Worm (Caenorhabditis elegans) whole organism, early embryonic: Measurements from ENCODE around the gene C41H7.9.

Experiments
- B0310.2 ChIP-seq: sonication (generic microtip); optimal IDR thresholded peaks from 2 replicates; lab custom pipeline; 2016; ENCODE audit warnings: mild to moderate bottlenecking, missing genetic modification characterization, missing compliant biosample characterization
- F13C5.2 ChIP-seq: sonication (generic microtip); optimal IDR thresholded peaks from 2 replicates; lab custom pipeline; 2017; ENCODE audit warnings: mild to moderate bottlenecking, missing genetic modification characterization, inconsistent platforms, missing compliant biosample characterization
- aly-1 ChIP-seq: sonication (generic microtip); optimal IDR thresholded peaks from 2 replicates; lab custom pipeline; 2016; ENCODE audit warnings: missing genetic modification characterization, missing compliant biosample characterization
- ama-1 ChIP-seq: fragments of 150-350 bp; optimal IDR thresholded peaks from 2 replicates; lab custom pipeline; 2014
- ceh-13 ChIP-seq: fragments of 200-800 bp; sonication (Bioruptor generic); optimal IDR thresholded peaks from 2 replicates; lab custom pipeline; 2018; ENCODE audit warnings: mild to moderate bottlenecking, missing genetic modification characterization, missing compliant biosample characterization
- ceh-36 ChIP-seq: sonication (generic microtip); optimal IDR thresholded peaks from 2 replicates; lab custom pipeline; 2016; ENCODE audit warnings: missing genetic modification characterization, inconsistent platforms, missing compliant biosample characterization
- ets-7 ChIP-seq: sonication (generic microtip); optimal IDR thresholded peaks from 2 replicates; lab custom pipeline; 2016; ENCODE audit warnings: missing genotype, missing genetic modification characterization, missing compliant biosample characterization
- flt-1 ChIP-seq: fragments of 200-800 bp; sonication (Bioruptor generic); IDR thresholded peaks from 2 replicates; pipeline ENCODE4 v1.3.6; 2022; ENCODE audit warnings: missing genetic modification characterization, missing compliant biosample characterization
- hmbx-1 ChIP-seq: sonication (generic microtip); optimal IDR thresholded peaks from 2 replicates; lab custom pipeline; 2016; ENCODE audit warnings: mild to moderate bottlenecking, missing genetic modification characterization, missing compliant biosample characterization
- hmg-4 ChIP-seq: fragments of 200-800 bp; sonication (Bioruptor generic); optimal IDR thresholded peaks from 2 replicates; lab custom pipeline; 2018; ENCODE audit warnings: mild to moderate bottlenecking, missing genetic modification characterization, missing compliant biosample characterization
- hnd-1 ChIP-seq: sonication (generic microtip); optimal IDR thresholded peaks from 2 replicates; lab custom pipeline; 2016; ENCODE audit warnings: missing genetic modification characterization, missing compliant biosample characterization
- pes-1 ChIP-seq: fragments of 200-800 bp; sonication (Bioruptor generic); IDR thresholded peaks from 2 replicates; pipeline ENCODE4 v1.3.6; 2022; ENCODE audit warnings: missing genetic modification reagents, missing genetic modification characterization, missing compliant biosample characterization
- scrt-1 ChIP-seq: fragments of 200-800 bp; sonication (Bioruptor generic); IDR thresholded peaks from 2 replicates; pipeline ENCODE4 v1.3.6; 2022; ENCODE audit warnings: missing genetic modification characterization, missing compliant biosample characterization
- sea-1 ChIP-seq: fragments of 200-800 bp; sonication (Bioruptor generic); conservative IDR thresholded peaks from 2 replicates; pipeline ENCODE4 v1.3.6; 2022; ENCODE audit warnings: missing genetic modification characterization, missing compliant biosample characterization
- tbx-11 ChIP-seq: fragments of 200-800 bp; sonication (Bioruptor generic); IDR thresholded peaks from 2 replicates; pipeline ENCODE4 v1.3.6; 2022; ENCODE audit warnings: missing genetic modification characterization, missing compliant biosample characterization
- tbx-37 ChIP-seq: fragments of 200-800 bp; sonication (Bioruptor generic); conservative IDR thresholded peaks from 2 replicates; pipeline ENCODE4 v1.3.6; 2022; ENCODE audit warnings: missing genetic modification reagents, missing genetic modification characterization, missing compliant biosample characterization
- tra-4 ChIP-seq: sonication (generic microtip); optimal IDR thresholded peaks from 2 replicates; lab custom pipeline; 2017; ENCODE audit warnings: missing genetic modification characterization, missing compliant biosample characterization

The C41H7.9 gene

DNA sequence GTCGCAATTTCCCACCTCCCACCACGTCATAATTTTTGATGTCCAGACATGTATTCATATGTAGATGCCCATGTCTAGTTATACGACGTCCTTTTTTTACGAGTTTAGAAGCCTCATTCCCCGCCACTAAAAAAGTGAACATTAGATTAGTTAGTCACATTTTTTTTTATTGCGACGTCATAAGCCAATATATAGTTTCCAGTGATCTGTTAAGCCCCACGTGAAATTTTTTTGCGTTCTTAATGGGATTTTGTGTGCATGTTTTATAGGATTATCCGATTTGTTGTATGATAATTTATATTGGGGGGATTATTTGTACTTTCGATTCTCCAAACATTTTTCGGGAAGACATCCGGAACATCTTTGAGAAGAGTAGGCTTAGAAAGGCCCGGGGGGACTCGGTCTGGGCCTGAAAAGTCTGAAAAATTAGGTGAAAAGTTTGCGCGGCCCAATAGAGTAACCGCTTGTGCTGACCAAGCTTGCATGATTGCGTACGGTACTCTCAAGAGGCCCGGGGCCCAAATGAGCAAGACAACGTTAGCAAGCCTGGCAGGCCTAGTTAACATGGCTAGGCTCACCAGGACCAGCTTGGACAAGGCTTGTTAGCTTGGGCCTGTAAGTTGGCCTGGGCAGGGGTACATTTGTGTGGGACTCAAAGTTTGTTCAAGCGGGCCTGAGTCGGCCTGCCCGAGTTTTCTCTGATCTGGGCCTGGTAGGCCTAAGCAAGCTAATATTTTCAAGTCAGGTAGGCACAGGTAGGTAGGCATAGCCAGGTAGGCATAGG lies 46.6 kb downstream of the C41H7.9 start:
- no peak for TF ChIP-seq hmg-4
- TF ChIP-seq aly-1 (tag; lab: Kevin White, UChicago): no peak
- no peak for TF ChIP-seq tbx-11
- no peak for TF ChIP-seq ets-7
- no peak for TF ChIP-seq ceh-36 (tag; lab: Kevin White, UChicago)

DNA sequence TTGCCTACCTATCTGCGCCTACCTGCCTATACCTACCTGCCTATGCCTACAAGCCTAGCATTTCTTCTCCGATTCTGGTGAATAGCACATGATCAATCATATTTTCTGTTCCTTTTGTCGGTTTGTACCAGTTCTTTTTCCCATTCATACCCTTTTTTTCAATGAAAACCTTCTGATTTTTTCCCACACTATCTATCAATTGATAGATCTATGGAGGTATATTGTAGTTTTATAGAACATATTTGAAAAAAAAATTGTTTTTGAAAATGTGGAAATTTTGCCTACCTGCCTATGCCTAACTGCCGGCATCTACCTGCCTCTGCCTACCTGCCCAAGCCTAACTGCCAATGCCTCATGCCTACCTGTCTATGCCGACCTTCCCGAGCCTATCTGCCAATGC lies 48.4 kb downstream of the C41H7.9 start:
- TF ChIP-seq ets-7 (no peak), ama-1 (lab: Kevin White, UChicago) (no peak), tbx-11 (no peak), ceh-13 (GFP tag; lab: Kevin White, UChicago) (no peak), tbx-37 (no peak), scrt-1 (GFP tag; lab: Robert Waterston, UW) (no peak), hmg-4 (no peak)

ce11 chrII:2962531-2963164 lies 49.4 kb downstream of the C41H7.9 start:
- no peak for TF ChIP-seq B0310.2 (tag; lab: Kevin White, UChicago)
- TF ChIP-seq ama-1 (lab: Kevin White, UChicago): no peak
- no peak for TF ChIP-seq hmbx-1
- TF ChIP-seq flt-1 (GFP tag; lab: Robert Waterston, UW): no peak
- no peak for TF ChIP-seq ets-7
- no peak for TF ChIP-seq tra-4 (tag; lab: Kevin White, UChicago)
- no peak for TF ChIP-seq ceh-13 (GFP tag; lab: Kevin White, UChicago)
- no peak for TF ChIP-seq hnd-1 (tag; lab: Kevin White, UChicago)
- TF ChIP-seq hmg-4: no peak
- TF ChIP-seq tbx-11: no peak
- TF ChIP-seq F13C5.2 (tag; lab: Kevin White, UChicago): no peak
- no peak for TF ChIP-seq aly-1 (tag; lab: Kevin White, UChicago)
- no peak for TF ChIP-seq ceh-36 (tag; lab: Kevin White, UChicago)
- no peak for TF ChIP-seq pes-1
- TF ChIP-seq scrt-1 (GFP tag; lab: Robert Waterston, UW): no peak
- TF ChIP-seq sea-1: no peak
- TF ChIP-seq tbx-37: no peak
